Fruit fly (Drosophila melanogaster) whole organism, prepupa: ENCODE measurements around the gene Etl1.

ENCODE experiments used
- CG3032 ChIP-seq: fragments of 200-800 bp; optimal IDR thresholded peaks from 2 replicates; lab custom pipeline; 2019; ENCODE audit warnings: missing biosample characterization, mild to moderate bottlenecking, missing genetic modification characterization, moderate library complexity
- CG3919 ChIP-seq: fragments of 200-800 bp; sonication (Bioruptor generic); optimal IDR thresholded peaks from 3 replicates; lab custom pipeline; 2016; ENCODE audit warnings: missing biosample characterization, missing genetic modification characterization
- CG6808 ChIP-seq: fragments of 200-800 bp; sonication (Bioruptor generic); optimal IDR thresholded peaks from 3 replicates; lab custom pipeline; 2017; ENCODE audit warnings: missing biosample characterization, missing genetic modification characterization, mild to moderate bottlenecking, moderate library complexity, missing genetic modification reagents
- CG6854 ChIP-seq: fragments of 200-800 bp; sonication (Bioruptor generic); optimal IDR thresholded peaks from 2 replicates; lab custom pipeline; 2017; ENCODE audit warnings: missing biosample characterization, mild to moderate bottlenecking, missing genetic modification characterization
- CG8319 ChIP-seq: fragments of 200-800 bp; sonication (Bioruptor generic); optimal IDR thresholded peaks from 3 replicates; lab custom pipeline; 2016; ENCODE audit warnings: missing biosample characterization, missing genetic modification characterization
- Eip75B ChIP-seq: fragments of 200-800 bp; sonication (Bioruptor generic); optimal IDR thresholded peaks from 3 replicates; lab custom pipeline; 2016; ENCODE audit warnings: missing biosample characterization, missing genetic modification characterization
- Eip93F ChIP-seq: fragments of 200-800 bp; sonication (Bioruptor generic); optimal IDR thresholded peaks from 2 replicates; lab custom pipeline; 2016; ENCODE audit warnings: missing biosample characterization, mild to moderate bottlenecking, missing genetic modification characterization
- Gug ChIP-seq: fragments of 200-800 bp; sonication (Bioruptor generic); IDR thresholded peaks from 2 replicates; pipeline ENCODE4 v1.3.6; 2022; ENCODE audit warnings: missing biosample characterization, missing genetic modification characterization
- Hr38 ChIP-seq: sonication (Bioruptor generic); optimal IDR thresholded peaks from 2 replicates; lab custom pipeline; 2016; ENCODE audit warnings: missing biosample characterization, missing genetic modification characterization
- Hr39 ChIP-seq: fragments of 200-800 bp; sonication (Bioruptor generic); optimal IDR thresholded peaks from 2 replicates; lab custom pipeline; 2016; ENCODE audit warnings: missing biosample characterization, missing genetic modification characterization
- OdsH ChIP-seq: fragments of 200-800 bp; sonication (Bioruptor generic); optimal IDR thresholded peaks from 3 replicates; lab custom pipeline; 2016; ENCODE audit warnings: missing biosample characterization, missing genetic modification characterization
- cyc ChIP-seq: fragments of 200-800 bp; sonication (Bioruptor generic); optimal IDR thresholded peaks from 3 replicates; lab custom pipeline; 2016; ENCODE audit warnings: missing biosample characterization, missing genetic modification characterization
- eg ChIP-seq: fragments of 200-800 bp; sonication (Bioruptor generic); IDR thresholded peaks from 3 replicates; pipeline ENCODE4 v1.3.6; 2022; ENCODE audit warnings: missing biosample characterization, missing genetic modification characterization
- spab ChIP-seq: fragments of 200-800 bp; sonication (Bioruptor generic); optimal IDR thresholded peaks from 2 replicates; lab custom pipeline; 2017; ENCODE audit warnings: missing biosample characterization, mild to moderate bottlenecking, missing genetic modification characterization, missing genetic modification reagents

DNA sequence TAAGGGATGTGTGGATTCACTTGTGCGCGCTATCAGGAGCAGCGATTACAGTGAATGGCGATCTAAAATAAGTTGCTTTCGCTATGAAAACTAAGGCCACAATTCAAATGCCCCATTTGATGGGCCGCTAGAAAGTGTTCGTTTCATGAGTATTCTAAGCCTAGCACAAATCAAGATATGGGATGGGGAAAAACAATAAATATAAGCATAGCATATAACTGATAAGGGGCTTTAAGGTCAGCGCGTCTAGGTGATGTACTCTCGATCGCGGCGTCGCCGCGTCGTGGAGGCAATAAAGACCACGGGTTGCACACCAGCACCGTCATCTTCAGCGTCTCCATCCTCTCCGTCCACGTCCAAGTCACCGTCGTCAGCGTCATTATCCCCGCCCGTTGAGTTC lies 48.4 kb upstream of the Etl1 start:
- no peak for TF ChIP-seq cyc
- TF ChIP-seq CG6854 (GFP tag; lab: Kevin White, UChicago): no peak
- no peak for TF ChIP-seq Eip75B
- TF ChIP-seq spab: no peak
- no peak for TF ChIP-seq OdsH
- TF ChIP-seq Hr38 (GFP tag; lab: Kevin White, UChicago): no peak
- no peak for TF ChIP-seq Gug (GFP tag; lab: Robert Waterston, UW)
- no peak for TF ChIP-seq CG8319
- TF ChIP-seq eg: no peak
- no peak for TF ChIP-seq CG6808 (GFP tag; lab: Kevin White, UChicago)
- TF ChIP-seq Hr39 (GFP tag; lab: Kevin White, UChicago): no peak
- no peak for TF ChIP-seq Eip93F
- TF ChIP-seq CG3919 (GFP tag; lab: Kevin White, UChicago): no peak
- TF ChIP-seq CG3032 (tag; lab: Kevin White, UChicago): no peak
